Comparison of ENCODE assay signal across 4 fruit fly cellular contexts in genomic region chr3L:15956448-15957010, dm6.
TF ChIP-seq lines count a peak whose summit lies in the region.

TSS of gene elgi (plus strand) at chr3L:15956550.

TF ChIP-seq in whole organism, adult, 20 proteins besides CTCF, POLR2A, EP300 and RAD21 (continued from another document):
- no peak for TF ChIP-seq cnc (optimal IDR thresholded peaks at IDR 0.05; lab: Kevin White, UChicago)
- peak; percentile 74 for TF ChIP-seq CG5204 (GFP tag; optimal IDR thresholded peaks at IDR 0.05; lab: Kevin White, UChicago)

TF ChIP-seq in whole organism, embryonic, 481 proteins besides CTCF, POLR2A, EP300 and RAD21 (continued from another document and continues in another):
- peak; percentile 83 for TF ChIP-seq sob (GFP tag; IDR thresholded peaks at IDR 0.05; lab: Robert Waterston, UW)
- peak; percentile 34 for TF ChIP-seq CG17359 (tag; optimal IDR thresholded peaks at IDR 0.05; lab: Kevin White, UChicago)
- TF ChIP-seq sqz (GFP tag; optimal IDR thresholded peaks at IDR 0.05; lab: Kevin White, UChicago), result peak; percentile 96
- TF ChIP-seq Six4 (GFP tag; optimal IDR thresholded peaks at IDR 0.05; lab: Kevin White, UChicago), result no peak
- TF ChIP-seq CG11560 (tag; IDR thresholded peaks at IDR 0.05; lab: Robert Waterston, UW), result no peak
- no peak for TF ChIP-seq CG3407 (GFP tag; optimal IDR thresholded peaks at IDR 0.05; lab: Kevin White, UChicago)
- TF ChIP-seq CG32767 (GFP tag; IDR thresholded peaks at IDR 0.05; lab: Robert Waterston, UW), result 0 out of 2 replicates have a peak, but pooled peaks have one; percentile 17
- peak; percentile 4 for TF ChIP-seq CG17829 (tag; optimal IDR thresholded peaks at IDR 0.05; lab: Kevin White, UChicago)
- TF ChIP-seq CG12769 (tag; optimal IDR thresholded peaks at IDR 0.05; lab: Kevin White, UChicago), result peak; percentile 58
- TF ChIP-seq NC2α (GFP tag; optimal IDR thresholded peaks at IDR 0.05; lab: Kevin White, UChicago), result peak; percentile 1
- no peak for TF ChIP-seq CG16815 (GFP tag; optimal IDR thresholded peaks at IDR 0.05; lab: Kevin White, UChicago)
- peak; percentile 37; the same call in 1 of the 2 replicates for TF ChIP-seq CG16779 (GFP tag; IDR thresholded peaks at IDR 0.05; lab: Robert Waterston, UW)
- peak; percentile 68 for TF ChIP-seq NfI (GFP tag; optimal IDR thresholded peaks at IDR 0.05; lab: Kevin White, UChicago)
- TF ChIP-seq Lhr (GFP tag; optimal IDR thresholded peaks at IDR 0.05; lab: Kevin White, UChicago), result no peak
- peak; percentile 35; the same call in 1 of the 2 replicates for TF ChIP-seq E2f2 (GFP tag; IDR thresholded peaks at IDR 0.05; lab: Robert Waterston, UW)
- TF ChIP-seq Xrp1 (GFP tag; IDR thresholded peaks at IDR 0.05; lab: Robert Waterston, UW), result peak; percentile 65
- TF ChIP-seq CG15514 (GFP tag; optimal IDR thresholded peaks at IDR 0.05; lab: Kevin White, UChicago), result peak; percentile 66
- peak; percentile 57 for TF ChIP-seq Hmr (GFP tag; optimal IDR thresholded peaks at IDR 0.05; lab: Kevin White, UChicago)
- peak; percentile 69 for TF ChIP-seq CG13624 (GFP tag; optimal IDR thresholded peaks at IDR 0.05; lab: Kevin White, UChicago)
- TF ChIP-seq CG31224 (GFP tag; IDR thresholded peaks at IDR 0.05; lab: Robert Waterston, UW), result no peak
- TF ChIP-seq CG15479 (GFP tag; optimal IDR thresholded peaks at IDR 0.05; lab: Kevin White, UChicago), result no peak
- TF ChIP-seq CG4282 (GFP tag; optimal IDR thresholded peaks at IDR 0.05; lab: Kevin White, UChicago), result no peak
- 0 out of 2 replicates have a peak, but pooled peaks have one; percentile 23 for TF ChIP-seq cas (GFP tag; IDR thresholded peaks at IDR 0.05; lab: Robert Waterston, UW)
- peak; percentile 45; the same call in 1 of the 2 replicates for TF ChIP-seq CG14441 (GFP tag; IDR thresholded peaks at IDR 0.05; lab: Robert Waterston, UW)
- 0 out of 2 replicates have a peak, but pooled peaks have one; percentile 41 for TF ChIP-seq CG10366 (GFP tag; IDR thresholded peaks at IDR 0.05; lab: Robert Waterston, UW)
- TF ChIP-seq CG10543 (GFP tag; optimal IDR thresholded peaks at IDR 0.05; lab: Kevin White, UChicago), result peak; percentile 20
- peak; percentile 31 for TF ChIP-seq nom (GFP tag; optimal IDR thresholded peaks at IDR 0.05; lab: Kevin White, UChicago)
- TF ChIP-seq B-H1 (GFP tag; IDR thresholded peaks at IDR 0.05; lab: Robert Waterston, UW), result peak; percentile 24; the same call in 1 of the 3 replicates
- no peak for TF ChIP-seq CG1603 (tag; optimal IDR thresholded peaks at IDR 0.05; lab: Kevin White, UChicago)
- TF ChIP-seq CG12744 (GFP tag; optimal IDR thresholded peaks at IDR 0.05; lab: Kevin White, UChicago), result peak; percentile 18
- TF ChIP-seq CG13775 (GFP tag; optimal IDR thresholded peaks at IDR 0.05; lab: Kevin White, UChicago), result peak; percentile 23
- peak; percentile 70 to 76 for TF ChIP-seq dpn (GFP tag; optimal IDR thresholded peaks at IDR 0.05; lab: Kevin White, UChicago)
- TF ChIP-seq CG2875 (GFP tag; optimal IDR thresholded peaks at IDR 0.05; lab: Kevin White, UChicago), result peak; percentile 11
- peak; percentile 72 for TF ChIP-seq MESR4 (GFP tag; optimal IDR thresholded peaks at IDR 0.05; lab: Kevin White, UChicago)
- TF ChIP-seq ab (GFP tag; optimal IDR thresholded peaks at IDR 0.05; lab: Kevin White, UChicago), result no peak
- TF ChIP-seq Sin3A (optimal IDR thresholded peaks at IDR 0.05; lab: Kevin White, UChicago), result peak; percentile 0
- no peak for TF ChIP-seq CG6254 (GFP tag; optimal IDR thresholded peaks at IDR 0.05; lab: Kevin White, UChicago)
- peak; percentile 41 for TF ChIP-seq grau (tag; optimal IDR thresholded peaks at IDR 0.05; lab: Kevin White, UChicago)
- TF ChIP-seq sima (GFP tag; optimal IDR thresholded peaks at IDR 0.05; lab: Kevin White, UChicago), result peak; percentile 32
- TF ChIP-seq tup (GFP tag; optimal IDR thresholded peaks at IDR 0.05; lab: Kevin White, UChicago), result peak; percentile 38
- TF ChIP-seq CG9609 (GFP tag; optimal IDR thresholded peaks at IDR 0.05; lab: Kevin White, UChicago), result peak; percentile 53
- TF ChIP-seq cwo (GFP tag; optimal IDR thresholded peaks at IDR 0.05; lab: Kevin White, UChicago), result peak; percentile 33

TF ChIP-seq in whole organism, prepupa, 60 proteins besides CTCF, POLR2A, EP300 and RAD21 (continued from another document):
- TF ChIP-seq CG9139 (GFP tag; optimal IDR thresholded peaks at IDR 0.05; lab: Kevin White, UChicago) (no peak), CG11294 (GFP tag; IDR thresholded peaks at IDR 0.05; lab: Robert Waterston, UW) (no peak), CG6163 (GFP tag; IDR thresholded peaks at IDR 0.05; lab: Robert Waterston, UW) (peak; percentile 10; the same call in 1 of the 3 replicates), OdsH (GFP tag; optimal IDR thresholded peaks at IDR 0.05; lab: Kevin White, UChicago) (no peak), esn (GFP tag; optimal IDR thresholded peaks at IDR 0.05; lab: Kevin White, UChicago) (peak; percentile 78), Hr4 (GFP tag; optimal IDR thresholded peaks at IDR 0.05; lab: Kevin White, UChicago) (no peak), CG6808 (GFP tag; optimal IDR thresholded peaks at IDR 0.05; lab: Kevin White, UChicago) (peak; percentile 42), CG3032 (tag; optimal IDR thresholded peaks at IDR 0.05; lab: Kevin White, UChicago) (peak; percentile 34), CG34406 (GFP tag; optimal IDR thresholded peaks at IDR 0.05; lab: Kevin White, UChicago) (peak; percentile 22), Blimp-1 (GFP tag; optimal IDR thresholded peaks at IDR 0.05; lab: Kevin White, UChicago) (peak; percentile 4), CG7368 (GFP tag; optimal IDR thresholded peaks at IDR 0.05; lab: Kevin White, UChicago) (no peak), Smox (GFP tag; optimal IDR thresholded peaks at IDR 0.05; lab: Kevin White, UChicago) (peak; percentile 64), CG8632 (GFP tag; optimal IDR thresholded peaks at IDR 0.05; lab: Kevin White, UChicago) (peak; percentile 37), eg (GFP tag; IDR thresholded peaks at IDR 0.05; lab: Robert Waterston, UW) (peak; percentile 37; the same call in 1 of the 3 replicates), dac (GFP tag; optimal IDR thresholded peaks at IDR 0.05; lab: Kevin White, UChicago) (peak; percentile 17), fd59A (GFP tag; optimal IDR thresholded peaks at IDR 0.05; lab: Kevin White, UChicago) (no peak), CG3919 (GFP tag; optimal IDR thresholded peaks at IDR 0.05; lab: Kevin White, UChicago) (peak; percentile 76), fkh (GFP tag; optimal IDR thresholded peaks at IDR 0.05; lab: Kevin White, UChicago) (peak; percentile 66), Ets21C (GFP tag; optimal IDR thresholded peaks at IDR 0.05; lab: Kevin White, UChicago) (peak; percentile 54), fd85E (GFP tag; optimal IDR thresholded peaks at IDR 0.05; lab: Kevin White, UChicago) (no peak), Lpt (GFP tag; optimal IDR thresholded peaks at IDR 0.05; lab: Kevin White, UChicago) (peak; percentile 36), vri (GFP tag; optimal IDR thresholded peaks at IDR 0.05; lab: Kevin White, UChicago) (peak; percentile 71), Gug (GFP tag; IDR thresholded peaks at IDR 0.05; lab: Robert Waterston, UW) (no peak), CG11762 (GFP tag; optimal IDR thresholded peaks at IDR 0.05; lab: Kevin White, UChicago; ENCODE audit: insufficient read depth) (peak; percentile 16), Eip93F (GFP tag; optimal IDR thresholded peaks at IDR 0.05; lab: Kevin White, UChicago) (no peak), lz (GFP tag; optimal IDR thresholded peaks at IDR 0.05; lab: Kevin White, UChicago) (peak; percentile 68), CG6276 (GFP tag; optimal IDR thresholded peaks at IDR 0.05; lab: Kevin White, UChicago) (no peak), CG8319 (GFP tag; optimal IDR thresholded peaks at IDR 0.05; lab: Kevin White, UChicago) (peak; percentile 20), Hr38 (GFP tag; optimal IDR thresholded peaks at IDR 0.05; lab: Kevin White, UChicago) (no peak), CG15336 (GFP tag; IDR thresholded peaks at IDR 0.05; lab: Robert Waterston, UW) (peak; percentile 41; the same call in 1 of the 2 replicates), Eip75B (GFP tag; optimal IDR thresholded peaks at IDR 0.05; lab: Kevin White, UChicago) (peak; percentile 68), Ets96B (tag; optimal IDR thresholded peaks at IDR 0.05; lab: Kevin White, UChicago) (peak; percentile 24), CG10631 (GFP tag; optimal IDR thresholded peaks at IDR 0.05; lab: Kevin White, UChicago) (peak; percentile 26), Hr39 (GFP tag; optimal IDR thresholded peaks at IDR 0.05; lab: Kevin White, UChicago) (no peak), net (GFP tag; optimal IDR thresholded peaks at IDR 0.05; lab: Kevin White, UChicago) (peak; percentile 53), acj6 (GFP tag; optimal IDR thresholded peaks at IDR 0.05; lab: Kevin White, UChicago) (peak; percentile 61), svp (GFP tag; lab: Kevin White, UChicago) (peak; percentile 85), CG16779 (tag; optimal IDR thresholded peaks at IDR 0.05; lab: Kevin White, UChicago) (no peak), Eip78C (GFP tag; lab: Kevin White, UChicago) (peak; percentile 76), salr (GFP tag; optimal IDR thresholded peaks at IDR 0.05; lab: Kevin White, UChicago) (peak in 1 of 2 experiments; percentile 5)

TF ChIP-seq in whole organism, wandering third instar larva, 38 proteins besides CTCF, POLR2A, EP300 and RAD21 (continued from another document):
- peak; percentile 85 for TF ChIP-seq woc (GFP tag; optimal IDR thresholded peaks at IDR 0.05; lab: Kevin White, UChicago)
- TF ChIP-seq CrebA (GFP tag; optimal IDR thresholded peaks at IDR 0.05; lab: Kevin White, UChicago; ENCODE audit: borderline replicate concordance), result no peak
- TF ChIP-seq Abd-B (GFP tag; optimal IDR thresholded peaks at IDR 0.05; lab: Kevin White, UChicago), result no peak
- TF ChIP-seq sage (GFP tag; optimal IDR thresholded peaks at IDR 0.05; lab: Kevin White, UChicago), result no peak
- peak; percentile 88 for TF ChIP-seq Myc (optimal IDR thresholded peaks at IDR 0.05; lab: Kevin White, UChicago)
- TF ChIP-seq dsf (GFP tag; optimal IDR thresholded peaks at IDR 0.05; lab: Kevin White, UChicago; ENCODE audit: borderline replicate concordance), result no peak
- TF ChIP-seq br (GFP tag; optimal IDR thresholded peaks at IDR 0.05; lab: Kevin White, UChicago), result peak; percentile 75
- no peak for TF ChIP-seq GATAd (GFP tag; optimal IDR thresholded peaks at IDR 0.05; lab: Kevin White, UChicago)
- TF ChIP-seq ey (GFP tag; optimal IDR thresholded peaks at IDR 0.05; lab: Kevin White, UChicago), result peak; percentile 54
- no peak for TF ChIP-seq usp (GFP tag; optimal IDR thresholded peaks at IDR 0.05; lab: Kevin White, UChicago)
- peak; percentile 78 for TF ChIP-seq rgr (GFP tag; optimal IDR thresholded peaks at IDR 0.05; lab: Kevin White, UChicago)
